Worm (Caenorhabditis elegans) whole organism, young adult: Measurements from ENCODE around the gene peli-1.
A peak's percentile ranks its signal among the peaks of the same experiment; 100 is the strongest.

Source experiments
- B0019.2 ChIP-seq: fragments of 200-800 bp; sonication (Bioruptor generic); conservative IDR thresholded peaks from 2 replicates; pipeline ENCODE4 v1.3.6; 2022; ENCODE audit warnings: missing genetic modification reagents, missing genetic modification characterization, missing compliant biosample characterization
- B0035.1 ChIP-seq: sonication (generic microtip); optimal IDR thresholded peaks from 2 replicates; lab custom pipeline; 2016; ENCODE audit warnings: missing genetic modification characterization, mild to moderate bottlenecking, missing compliant biosample characterization, missing genotype, missing genetic modification reagents
- F37B4.10 ChIP-seq: fragments of 200-800 bp; sonication (Bioruptor generic); IDR thresholded peaks from 2 replicates; pipeline ENCODE4 v1.3.6; 2022; ENCODE audit warnings: missing genetic modification characterization, missing compliant biosample characterization
- F39B2.1 ChIP-seq: fragments of 200-800 bp; sonication (Bioruptor generic); IDR thresholded peaks from 2 replicates; pipeline ENCODE4 v1.3.6; 2022; ENCODE audit warnings: missing genetic modification reagents, missing genetic modification characterization, missing compliant biosample characterization
- K11D2.4 ChIP-seq: fragments of 200-800 bp; sonication (Bioruptor generic); IDR thresholded peaks from 2 replicates; pipeline ENCODE4 v1.3.6; 2022; ENCODE audit warnings: missing genetic modification reagents, missing genetic modification characterization, missing compliant biosample characterization
- K12H6.12 ChIP-seq: fragments of 200-800 bp; sonication (Bioruptor generic); optimal IDR thresholded peaks from 2 replicates; lab custom pipeline; 2018; ENCODE audit warnings: mild to moderate bottlenecking, missing genetic modification characterization, missing compliant biosample characterization
- Y53F4B.3 ChIP-seq: fragments of 200-800 bp; sonication (Bioruptor generic); IDR thresholded peaks from 2 replicates; pipeline ENCODE4 v1.3.6; 2022; ENCODE audit warnings: missing genetic modification reagents, missing genetic modification characterization, missing compliant biosample characterization
- Y53G8AR.9 ChIP-seq: fragments of 200-800 bp; sonication (Bioruptor generic); conservative IDR thresholded peaks from 2 replicates; pipeline ENCODE4 v1.3.6; 2022; ENCODE audit warnings: missing genetic modification reagents, missing genetic modification characterization, missing compliant biosample characterization
- Y95B8A.8 ChIP-seq: fragments of 200-800 bp; sonication (Bioruptor generic); IDR thresholded peaks from 2 replicates; pipeline ENCODE4 v1.3.6; 2022; ENCODE audit warnings: missing genetic modification reagents, missing genetic modification characterization, missing compliant biosample characterization
- ZK185.1 ChIP-seq: sonication (generic microtip); optimal IDR thresholded peaks from 2 replicates; lab custom pipeline; 2016; ENCODE audit warnings: mild to moderate bottlenecking, missing genetic modification characterization, missing compliant biosample characterization; ENCODE audit not compliant: poor library complexity, severe bottlenecking
- aptf-2 ChIP-seq: fragments of 200-800 bp; sonication (Bioruptor generic); conservative IDR thresholded peaks from 2 replicates; pipeline ENCODE4 v1.3.6; 2022; ENCODE audit warnings: missing genetic modification reagents, missing genetic modification characterization, missing compliant biosample characterization
- bed-1 ChIP-seq: fragments of 200-800 bp; sonication (Bioruptor generic); IDR thresholded peaks from 2 replicates; pipeline ENCODE4 v1.3.6; 2022; ENCODE audit warnings: missing genetic modification reagents, missing genetic modification characterization, missing compliant biosample characterization
- ceh-100 ChIP-seq: fragments of 200-800 bp; sonication (Bioruptor generic); IDR thresholded peaks from 2 replicates; pipeline ENCODE4 v1.3.6; 2022; ENCODE audit warnings: missing genetic modification reagents, missing genetic modification characterization, missing compliant biosample characterization
- ceh-58 ChIP-seq: fragments of 200-800 bp; sonication (Bioruptor generic); IDR thresholded peaks from 2 replicates; pipeline ENCODE4 v1.3.6; 2022; ENCODE audit warnings: missing genetic modification characterization, missing compliant biosample characterization
- chd-7 ChIP-seq: sonication (generic microtip); optimal IDR thresholded peaks from 2 replicates; lab custom pipeline; 2016; ENCODE audit warnings: mild to moderate bottlenecking, missing genetic modification characterization, moderate library complexity, missing compliant biosample characterization
- dpff-1 ChIP-seq: sonication (generic microtip); optimal IDR thresholded peaks from 2 replicates; lab custom pipeline; 2017; ENCODE audit warnings: mild to moderate bottlenecking, missing genetic modification characterization, missing compliant biosample characterization
- dpl-1 ChIP-seq: fragments of 150-350 bp; optimal IDR thresholded peaks from 2 replicates; lab custom pipeline; 2014; ENCODE audit warnings: missing biosample characterization, missing genetic modification reagents, missing genetic modification characterization
- efl-1 ChIP-seq: fragments of 150-350 bp; optimal IDR thresholded peaks from 2 replicates; lab custom pipeline; 2014; ENCODE audit warnings: missing biosample characterization, missing genetic modification reagents, missing genetic modification characterization
- egl-44 ChIP-seq: fragments of 200-800 bp; sonication (Bioruptor generic); IDR thresholded peaks from 2 replicates; pipeline ENCODE4 v1.3.6; 2022; ENCODE audit warnings: missing genetic modification reagents, missing genetic modification characterization, missing compliant biosample characterization
- egrh-3 ChIP-seq: fragments of 200-800 bp; sonication (Bioruptor generic); IDR thresholded peaks from 2 replicates; pipeline ENCODE4 v1.3.6; 2022; ENCODE audit warnings: missing genetic modification reagents, missing genetic modification characterization, missing compliant biosample characterization
- ekl-4 ChIP-seq: fragments of 200-800 bp; sonication (Bioruptor generic); IDR thresholded peaks from 2 replicates; pipeline ENCODE4 v1.3.6; 2022; ENCODE audit warnings: missing genetic modification reagents, missing genetic modification characterization, missing compliant biosample characterization
- gei-17 ChIP-seq: fragments of 200-800 bp; sonication (Bioruptor generic); optimal IDR thresholded peaks from 2 replicates; lab custom pipeline; 2018; ENCODE audit warnings: mild to moderate bottlenecking, missing genetic modification characterization, missing compliant biosample characterization
- hsf-1 ChIP-seq: fragments of 200-800 bp; sonication (Bioruptor generic); IDR thresholded peaks from 2 replicates; pipeline ENCODE4 v1.3.6; 2022; ENCODE audit warnings: missing genetic modification reagents, missing genetic modification characterization, missing compliant biosample characterization
- let-526 ChIP-seq: fragments of 200-800 bp; sonication (Bioruptor generic); IDR thresholded peaks from 2 replicates; pipeline ENCODE4 v1.3.6; 2022; ENCODE audit warnings: missing genetic modification reagents, missing genetic modification characterization, missing compliant biosample characterization
- lin-35 ChIP-seq, 3 experiments: fragments of 150-350 bp in 2 of 3; sonication (generic microtip) in 1 of 3; optimal IDR thresholded peaks; 2 replicates each; lab custom pipeline; 2014 to 2018; ENCODE audit warnings: missing biosample characterization in 3 of 3, missing genetic modification characterization in 3 of 3, missing genetic modification reagents in 3 of 3
- lir-1 ChIP-seq: fragments of 200-800 bp; sonication (Bioruptor generic); conservative IDR thresholded peaks from 2 replicates; pipeline ENCODE4 v1.3.6; 2022; ENCODE audit warnings: missing genetic modification reagents, missing genetic modification characterization, missing compliant biosample characterization
- madf-10 ChIP-seq: sonication (generic microtip); optimal IDR thresholded peaks from 2 replicates; lab custom pipeline; 2016; ENCODE audit warnings: mild to moderate bottlenecking, missing genetic modification characterization, missing compliant biosample characterization
- madf-8 ChIP-seq: fragments of 200-800 bp; sonication (Bioruptor generic); conservative IDR thresholded peaks from 2 replicates; pipeline ENCODE4 v1.3.6; 2022; ENCODE audit warnings: missing genetic modification reagents, missing genetic modification characterization, missing compliant biosample characterization
- mcd-1 ChIP-seq: fragments of 200-800 bp; sonication (Bioruptor generic); IDR thresholded peaks from 2 replicates; pipeline ENCODE4 v1.3.6; 2022; ENCODE audit warnings: missing genetic modification reagents, missing genetic modification characterization, missing compliant biosample characterization
- nhr-80 ChIP-seq: sonication (generic microtip); optimal IDR thresholded peaks from 2 replicates; lab custom pipeline; 2016; ENCODE audit warnings: missing genetic modification characterization, missing compliant biosample characterization
- pha-4 ChIP-seq: fragments of 150-350 bp; sonication (generic microtip); optimal IDR thresholded peaks from 2 replicates; lab custom pipeline; 2014; ENCODE audit warnings: missing biosample characterization, missing genetic modification reagents, missing genetic modification characterization
- unc-62 ChIP-seq: fragments of 150-350 bp; optimal IDR thresholded peaks from 2 replicates; lab custom pipeline; 2014; ENCODE audit warnings: missing biosample characterization, missing genetic modification reagents, missing genetic modification characterization
- xnd-1 ChIP-seq: sonication (generic microtip); optimal IDR thresholded peaks from 2 replicates; lab custom pipeline; 2016; ENCODE audit warnings: missing genotype, missing genetic modification reagents, missing genetic modification characterization, missing compliant biosample characterization
- ztf-18 ChIP-seq: sonication (generic microtip); optimal IDR thresholded peaks from 2 replicates; lab custom pipeline; 2016; ENCODE audit warnings: missing genotype, mild to moderate bottlenecking, missing genetic modification characterization, missing compliant biosample characterization
- ztf-26 ChIP-seq: sonication (generic microtip); optimal IDR thresholded peaks from 2 replicates; lab custom pipeline; 2017; ENCODE audit warnings: missing genetic modification characterization, missing compliant biosample characterization
- ztf-3 ChIP-seq: fragments of 200-800 bp; sonication (Bioruptor generic); optimal IDR thresholded peaks from 2 replicates; lab custom pipeline; 2018; ENCODE audit warnings: mild to moderate bottlenecking, missing genetic modification characterization, missing compliant biosample characterization

Gene peli-1

ce11 chrV:5747519-5747918, 41.9 kb downstream of the peli-1 start, which contains the start of gene acds-10:
Gene acds-10, plus strand, starts transcription at chrV:5747819.
- TF ChIP-seq nhr-80 (tag; lab: Kevin White, UChicago) (peak; percentile 8), F39B2.1 (GFP tag; lab: Robert Waterston, UW) (no peak), efl-1 (GFP tag; lab: Kevin White, UChicago) (no peak), egl-44 (GFP tag; lab: Robert Waterston, UW) (no peak), Y53F4B.3 (GFP tag; lab: Robert Waterston, UW) (no peak)

- TF ChIP-seq B0019.2 (GFP tag; lab: Robert Waterston, UW) (no peak), F37B4.10 (GFP tag; lab: Robert Waterston, UW) (no peak), gei-17 (GFP tag; lab: Kevin White, UChicago) (no peak), madf-8 (GFP tag; lab: Robert Waterston, UW) (no peak), unc-62 (no peak), ceh-100 (no peak), Y53G8AR.9 (no peak), lir-1 (GFP tag; lab: Robert Waterston, UW) (no peak), ztf-3 (GFP tag; lab: Kevin White, UChicago) (no peak), madf-10 (tag; lab: Kevin White, UChicago) (no peak), K12H6.12 (no peak), dpff-1 (no peak), Y53F4B.3 (GFP tag; lab: Robert Waterston, UW) (no peak), lin-35 (GFP tag; optimal IDR thresholded peaks at IDR 0.05; lab: Kevin White, UChicago) (no peak), aptf-2 (GFP tag; lab: Robert Waterston, UW) (no peak), pha-4 (tag; lab: Kevin White, UChicago) (no peak), ZK185.1 (tag; lab: Kevin White, UChicago) (no peak), bed-1 (GFP tag; lab: Robert Waterston, UW) (no peak), K11D2.4 (no peak)
Observed at ce11 chrV:5753432-5753831, 47.8 kb downstream of the peli-1 start, which contains the start of gene pgph-1. Gene pgph-1, minus strand, starts transcription at chrV:5753532.

- peak; percentile 92 for TF ChIP-seq egrh-3 (GFP tag; lab: Robert Waterston, UW)
- TF ChIP-seq, all 124 proteins: peak for 1; not testable (repeated sequence) for 123
Observed at ce11 chrV:5755203-5755693, 49.6 kb downstream of the peli-1 start, which contains the start of gene K09H11.11. Gene K09H11.11, minus strand, starts transcription at chrV:5755253.

- no peak for TF ChIP-seq ztf-18 (tag; lab: Kevin White, UChicago)
- TF ChIP-seq ztf-26 (tag; lab: Kevin White, UChicago), result no peak
- no peak for TF ChIP-seq dpff-1
- no peak for TF ChIP-seq let-526
- TF ChIP-seq hsf-1, result no peak
- TF ChIP-seq B0035.1 (tag; lab: Kevin White, UChicago), result no peak
- TF ChIP-seq Y95B8A.8 (GFP tag; lab: Robert Waterston, UW), result no peak
- no peak for TF ChIP-seq xnd-1 (tag; lab: Kevin White, UChicago)
- TF ChIP-seq, all 124 proteins: peak for 0
Observed at ce11 chrV:5756193-5756592, 50.6 kb downstream of the peli-1 start, which contains the start of gene C53A3.3. Gene C53A3.3, plus strand, starts transcription at chrV:5756493.

ce11 chrV:5758780-5759179, 53.2 kb downstream of the peli-1 start, which contains the start of gene C53A3.4:
Gene C53A3.4, minus strand, starts transcription at chrV:5758880.
- TF ChIP-seq chd-7 (tag; lab: Kevin White, UChicago) (no peak), dpl-1 (GFP tag; lab: Kevin White, UChicago) (no peak), mcd-1 (GFP tag; lab: Robert Waterston, UW) (no peak), K12H6.12 (no peak), ekl-4 (GFP tag; lab: Robert Waterston, UW) (no peak), ceh-58 (no peak), hsf-1 (no peak)
